Worm (Caenorhabditis elegans) whole organism, young adult: ENCODE data around the gene gpb-1.
A peak's percentile ranks its signal among the peaks of the same experiment; 100 is the strongest.

ENCODE experiments used
- B0019.2 ChIP-seq: fragments of 200-800 bp; sonication (Bioruptor generic); conservative IDR thresholded peaks from 2 replicates; pipeline ENCODE4 v1.3.6; 2022; ENCODE audit warnings: missing genetic modification reagents, missing genetic modification characterization, missing compliant biosample characterization
- B0336.3 ChIP-seq: fragments of 200-800 bp; sonication (Bioruptor generic); IDR thresholded peaks from 2 replicates; pipeline ENCODE4 v1.3.6; 2022; ENCODE audit warnings: missing genetic modification characterization, missing compliant biosample characterization
- C06A6.2 ChIP-seq: fragments of 200-800 bp; sonication (Bioruptor generic); conservative IDR thresholded peaks from 2 replicates; pipeline ENCODE4 v1.3.6; 2022; ENCODE audit warnings: missing genetic modification characterization, missing compliant biosample characterization
- C17E4.6 ChIP-seq: fragments of 200-800 bp; sonication (Bioruptor generic); IDR thresholded peaks from 2 replicates; pipeline ENCODE4 v1.3.6; 2022; ENCODE audit warnings: missing genetic modification reagents, missing genetic modification characterization, missing compliant biosample characterization
- F37B4.10 ChIP-seq: fragments of 200-800 bp; sonication (Bioruptor generic); IDR thresholded peaks from 2 replicates; pipeline ENCODE4 v1.3.6; 2022; ENCODE audit warnings: missing genetic modification characterization, missing compliant biosample characterization
- T07F8.4 ChIP-seq: sonication (generic microtip); optimal IDR thresholded peaks from 2 replicates; lab custom pipeline; 2016; ENCODE audit warnings: mild to moderate bottlenecking, missing genetic modification characterization, moderate library complexity, missing compliant biosample characterization
- T26A5.8 ChIP-seq: sonication (generic microtip); optimal IDR thresholded peaks from 2 replicates; lab custom pipeline; 2016; ENCODE audit warnings: missing genetic modification characterization, missing compliant biosample characterization
- Y53G8AR.9 ChIP-seq: fragments of 200-800 bp; sonication (Bioruptor generic); conservative IDR thresholded peaks from 2 replicates; pipeline ENCODE4 v1.3.6; 2022; ENCODE audit warnings: missing genetic modification reagents, missing genetic modification characterization, missing compliant biosample characterization
- Y56A3A.18 ChIP-seq: fragments of 200-800 bp; sonication (Bioruptor generic); IDR thresholded peaks from 2 replicates; pipeline ENCODE4 v1.3.6; 2022; ENCODE audit warnings: missing genetic modification reagents, missing genetic modification characterization, missing compliant biosample characterization
- Y67H2A.10 ChIP-seq: fragments of 200-800 bp; sonication (Bioruptor generic); conservative IDR thresholded peaks from 2 replicates; pipeline ENCODE4 v1.3.6; 2022; ENCODE audit warnings: missing genetic modification reagents, missing genetic modification characterization, missing compliant biosample characterization
- Y95B8A.8 ChIP-seq: fragments of 200-800 bp; sonication (Bioruptor generic); IDR thresholded peaks from 2 replicates; pipeline ENCODE4 v1.3.6; 2022; ENCODE audit warnings: missing genetic modification reagents, missing genetic modification characterization, missing compliant biosample characterization
- ZK185.1 ChIP-seq: sonication (generic microtip); optimal IDR thresholded peaks from 2 replicates; lab custom pipeline; 2016; ENCODE audit warnings: mild to moderate bottlenecking, missing genetic modification characterization, missing compliant biosample characterization; ENCODE audit not compliant: poor library complexity, severe bottlenecking
- ama-1 ChIP-seq, 3 experiments: fragments of 150-350 bp in 1 of 3; sonication (generic microtip) in 2 of 3; optimal IDR thresholded peaks; 2 replicates each; lab custom pipeline; 2014 to 2018; ENCODE audit warnings: missing biosample characterization in 2 of 3, missing genetic modification characterization in 2 of 3, missing genetic modification reagents in 2 of 3
- aptf-2 ChIP-seq: fragments of 200-800 bp; sonication (Bioruptor generic); conservative IDR thresholded peaks from 2 replicates; pipeline ENCODE4 v1.3.6; 2022; ENCODE audit warnings: missing genetic modification reagents, missing genetic modification characterization, missing compliant biosample characterization
- atf-7 ChIP-seq: sonication (generic microtip); optimal IDR thresholded peaks from 2 replicates; lab custom pipeline; 2017; ENCODE audit warnings: mild to moderate bottlenecking, missing genetic modification characterization, missing compliant biosample characterization
- attf-3 ChIP-seq: fragments of 200-800 bp; sonication (Bioruptor generic); conservative IDR thresholded peaks from 2 replicates; pipeline ENCODE4 v1.3.6; 2022; ENCODE audit warnings: missing genetic modification reagents, missing genetic modification characterization, missing compliant biosample characterization
- attf-5 ChIP-seq: fragments of 200-800 bp; sonication (Bioruptor generic); optimal IDR thresholded peaks from 2 replicates; lab custom pipeline; 2018; ENCODE audit warnings: mild to moderate bottlenecking, missing genetic modification characterization, missing compliant biosample characterization
- cebp-2 ChIP-seq: fragments of 200-800 bp; sonication (Bioruptor generic); IDR thresholded peaks from 2 replicates; pipeline ENCODE4 v1.3.6; 2022; ENCODE audit warnings: missing genetic modification characterization, missing compliant biosample characterization
- ceh-27 ChIP-seq: fragments of 200-800 bp; sonication (Bioruptor generic); optimal IDR thresholded peaks from 2 replicates; lab custom pipeline; 2018; ENCODE audit warnings: mild to moderate bottlenecking, missing genetic modification characterization, moderate library complexity, missing compliant biosample characterization
- ceh-58 ChIP-seq: fragments of 200-800 bp; sonication (Bioruptor generic); IDR thresholded peaks from 2 replicates; pipeline ENCODE4 v1.3.6; 2022; ENCODE audit warnings: missing genetic modification characterization, missing compliant biosample characterization
- ceh-79 ChIP-seq: sonication (generic microtip); optimal IDR thresholded peaks from 2 replicates; lab custom pipeline; 2017; ENCODE audit warnings: mild to moderate bottlenecking, missing genetic modification characterization, missing compliant biosample characterization
- chd-7 ChIP-seq: sonication (generic microtip); optimal IDR thresholded peaks from 2 replicates; lab custom pipeline; 2016; ENCODE audit warnings: mild to moderate bottlenecking, missing genetic modification characterization, moderate library complexity, missing compliant biosample characterization
- die-1 ChIP-seq: sonication (generic microtip); optimal IDR thresholded peaks from 2 replicates; lab custom pipeline; 2016; ENCODE audit warnings: missing genotype, mild to moderate bottlenecking, missing genetic modification characterization, missing compliant biosample characterization
- dpl-1 ChIP-seq: fragments of 150-350 bp; optimal IDR thresholded peaks from 2 replicates; lab custom pipeline; 2014; ENCODE audit warnings: missing biosample characterization, missing genetic modification reagents, missing genetic modification characterization
- egl-18 ChIP-seq: fragments of 200-800 bp; sonication (Bioruptor generic); IDR thresholded peaks from 2 replicates; pipeline ENCODE4 v1.3.6; 2022; ENCODE audit warnings: missing genetic modification reagents, missing genetic modification characterization, missing compliant biosample characterization
- ekl-4 ChIP-seq: fragments of 200-800 bp; sonication (Bioruptor generic); IDR thresholded peaks from 2 replicates; pipeline ENCODE4 v1.3.6; 2022; ENCODE audit warnings: missing genetic modification reagents, missing genetic modification characterization, missing compliant biosample characterization
- fkh-3 ChIP-seq: sonication (generic microtip); optimal IDR thresholded peaks from 2 replicates; lab custom pipeline; 2016; ENCODE audit warnings: mild to moderate bottlenecking, missing genetic modification characterization, missing compliant biosample characterization
- gei-17 ChIP-seq: fragments of 200-800 bp; sonication (Bioruptor generic); optimal IDR thresholded peaks from 2 replicates; lab custom pipeline; 2018; ENCODE audit warnings: mild to moderate bottlenecking, missing genetic modification characterization, missing compliant biosample characterization
- hsf-1 ChIP-seq: fragments of 200-800 bp; sonication (Bioruptor generic); IDR thresholded peaks from 2 replicates; pipeline ENCODE4 v1.3.6; 2022; ENCODE audit warnings: missing genetic modification reagents, missing genetic modification characterization, missing compliant biosample characterization
- lin-40 ChIP-seq: sonication (generic microtip); optimal IDR thresholded peaks from 2 replicates; lab custom pipeline; 2016; ENCODE audit warnings: missing genetic modification characterization, mild to moderate bottlenecking, missing compliant biosample characterization, missing genotype, missing genetic modification reagents
- lsy-27 ChIP-seq: sonication (generic microtip); optimal IDR thresholded peaks from 2 replicates; lab custom pipeline; 2017; ENCODE audit warnings: missing genetic modification characterization, mild to moderate bottlenecking, missing compliant biosample characterization, antibody characterized with exemption, missing genotype, borderline replicate concordance; ENCODE audit not compliant: insufficient read depth
- madf-3 ChIP-seq: fragments of 200-800 bp; sonication (Bioruptor generic); IDR thresholded peaks from 2 replicates; pipeline ENCODE4 v1.3.6; 2022; ENCODE audit warnings: missing genetic modification reagents, missing genetic modification characterization, missing compliant biosample characterization
- madf-6 ChIP-seq: fragments of 200-800 bp; sonication (Bioruptor generic); IDR thresholded peaks from 2 replicates; pipeline ENCODE4 v1.3.6; 2022; ENCODE audit warnings: missing genetic modification reagents, missing genetic modification characterization, missing compliant biosample characterization
- madf-8 ChIP-seq: fragments of 200-800 bp; sonication (Bioruptor generic); conservative IDR thresholded peaks from 2 replicates; pipeline ENCODE4 v1.3.6; 2022; ENCODE audit warnings: missing genetic modification reagents, missing genetic modification characterization, missing compliant biosample characterization
- mcd-1 ChIP-seq: fragments of 200-800 bp; sonication (Bioruptor generic); IDR thresholded peaks from 2 replicates; pipeline ENCODE4 v1.3.6; 2022; ENCODE audit warnings: missing genetic modification reagents, missing genetic modification characterization, missing compliant biosample characterization
- nhr-27 ChIP-seq: fragments of 200-800 bp; sonication (Bioruptor generic); optimal IDR thresholded peaks from 2 replicates; lab custom pipeline; 2018; ENCODE audit warnings: mild to moderate bottlenecking, missing genetic modification characterization, moderate library complexity, missing compliant biosample characterization
- nhr-80 ChIP-seq: sonication (generic microtip); optimal IDR thresholded peaks from 2 replicates; lab custom pipeline; 2016; ENCODE audit warnings: missing genetic modification characterization, missing compliant biosample characterization
- pha-4 ChIP-seq: fragments of 150-350 bp; sonication (generic microtip); optimal IDR thresholded peaks from 2 replicates; lab custom pipeline; 2014; ENCODE audit warnings: missing biosample characterization, missing genetic modification reagents, missing genetic modification characterization
- rec-8 ChIP-seq, 2 experiments: sonication (generic microtip); optimal IDR thresholded peaks; 2 replicates each; lab custom pipeline; 2016; ENCODE audit warnings: mild to moderate bottlenecking in 2 of 2, missing genetic modification characterization in 2 of 2, missing genetic modification reagents in 2 of 2, missing genotype in 2 of 2, missing biosample characterization in 1 of 2, missing compliant biosample characterization in 1 of 2, moderate library complexity in 1 of 2
- repo-1 ChIP-seq: sonication (generic microtip); optimal IDR thresholded peaks from 2 replicates; lab custom pipeline; 2017; ENCODE audit warnings: mild to moderate bottlenecking, missing genetic modification characterization, missing compliant biosample characterization
- rpc-1 ChIP-seq, 2 experiments: fragments of 150-350 bp in 1 of 2; sonication (generic microtip) in 1 of 2; optimal IDR thresholded peaks; 2 replicates each; lab custom pipeline; 2014 to 2018; ENCODE audit warnings: missing biosample characterization in 1 of 2, missing genetic modification characterization in 1 of 2, missing genetic modification reagents in 1 of 2, missing genotype in 1 of 2
- snpc-1.1 ChIP-seq: sonication (generic microtip); optimal IDR thresholded peaks from 2 replicates; lab custom pipeline; 2017; ENCODE audit warnings: missing genetic modification characterization, mild to moderate bottlenecking, missing compliant biosample characterization, antibody characterized with exemption, moderate library complexity, missing genotype, missing genetic modification reagents; ENCODE audit not compliant: insufficient read depth
- snpc-3.4 ChIP-seq: sonication (generic microtip); optimal IDR thresholded peaks from 2 replicates; lab custom pipeline; 2017; ENCODE audit warnings: missing genetic modification characterization, mild to moderate bottlenecking, missing compliant biosample characterization, antibody characterized with exemption, moderate library complexity, missing genotype, missing genetic modification reagents
- somi-1 ChIP-seq: fragments of 200-800 bp; sonication (Bioruptor generic); optimal IDR thresholded peaks from 2 replicates; lab custom pipeline; 2018; ENCODE audit warnings: mild to moderate bottlenecking, missing genetic modification characterization, missing compliant biosample characterization
- tbp1 ChIP-seq: fragments of 200-800 bp; sonication (Bioruptor generic); optimal IDR thresholded peaks from 2 replicates; lab custom pipeline; 2018; ENCODE audit warnings: mild to moderate bottlenecking, missing genetic modification characterization, missing compliant biosample characterization
- unc-130 ChIP-seq: sonication (generic microtip); optimal IDR thresholded peaks from 2 replicates; lab custom pipeline; 2016; ENCODE audit warnings: missing genetic modification reagents, missing genetic modification characterization, missing compliant biosample characterization
- zfh-2 ChIP-seq: fragments of 200-800 bp; sonication (Bioruptor generic); conservative IDR thresholded peaks from 2 replicates; pipeline ENCODE4 v1.3.6; 2022; ENCODE audit warnings: missing genetic modification reagents, missing genetic modification characterization, missing compliant biosample characterization
- ztf-22 ChIP-seq: fragments of 200-800 bp; sonication (Bioruptor generic); optimal IDR thresholded peaks from 2 replicates; lab custom pipeline; 2018; ENCODE audit warnings: mild to moderate bottlenecking, missing genetic modification characterization, moderate library complexity, missing compliant biosample characterization

The gpb-1 gene

ce11 chrII:11742320-11742719 lies 6.1 kb downstream of the gpb-1 start:
- TF ChIP-seq zfh-2 (GFP tag; lab: Robert Waterston, UW) (0 out of 2 replicates have a peak, but pooled peaks have one; percentile 23), attf-3 (GFP tag; lab: Robert Waterston, UW) (no peak), Y67H2A.10 (GFP tag; lab: Robert Waterston, UW) (no peak), nhr-27 (tag; lab: Kevin White, UChicago) (no peak), attf-5 (GFP tag; lab: Kevin White, UChicago) (no peak), Y95B8A.8 (no peak), somi-1 (GFP tag; lab: Kevin White, UChicago) (no peak), F37B4.10 (no peak), fkh-3 (tag; lab: Kevin White, UChicago) (no peak), egl-18 (GFP tag; lab: Robert Waterston, UW) (no peak), tbp1 (GFP tag; lab: Kevin White, UChicago) (no peak), madf-3 (GFP tag; lab: Robert Waterston, UW) (no peak), C17E4.6 (0 out of 2 replicates have a peak, but pooled peaks have one; percentile 15), unc-130 (GFP tag; lab: Kevin White, UChicago) (no peak), ZK185.1 (tag; lab: Kevin White, UChicago) (no peak), ceh-27 (no peak), B0019.2 (GFP tag; lab: Robert Waterston, UW) (no peak), C06A6.2 (no peak), ama-1 (optimal IDR thresholded peaks at IDR 0.05; lab: Kevin White, UChicago) (no peak), ama-1 (GFP tag; optimal IDR thresholded peaks at IDR 0.05; lab: Kevin White, UChicago) (no peak), rpc-1 (optimal IDR thresholded peaks at IDR 0.05; lab: Kevin White, UChicago) (no peak), rpc-1 (tag; optimal IDR thresholded peaks at IDR 0.05; lab: Kevin White, UChicago) (no peak), T26A5.8 (no peak), Y56A3A.18 (GFP tag; lab: Robert Waterston, UW) (no peak), snpc-3.4 (tag; lab: Kevin White, UChicago) (no peak), pha-4 (tag; lab: Kevin White, UChicago) (no peak), nhr-80 (tag; lab: Kevin White, UChicago) (no peak), chd-7 (tag; lab: Kevin White, UChicago) (no peak), mcd-1 (GFP tag; lab: Robert Waterston, UW) (0 out of 2 replicates have a peak, but pooled peaks have one; percentile 7), ekl-4 (GFP tag; lab: Robert Waterston, UW) (0 out of 2 replicates have a peak, but pooled peaks have one; percentile 7), lsy-27 (tag; lab: Kevin White, UChicago) (no peak), ceh-79 (tag; lab: Kevin White, UChicago) (peak; percentile 33), atf-7 (tag; lab: Kevin White, UChicago) (no peak), cebp-2 (peak; percentile 56; the same call in 1 of the 2 replicates), hsf-1 (GFP tag; lab: Robert Waterston, UW) (no peak), B0336.3 (GFP tag; lab: Robert Waterston, UW) (no peak), rec-8 (tag; optimal IDR thresholded peaks at IDR 0.05; lab: Kevin White, UChicago) (peak in 1 of 2 experiments; percentile 26), repo-1 (tag; lab: Kevin White, UChicago) (peak; percentile 11), Y53G8AR.9 (no peak), madf-8 (GFP tag; lab: Robert Waterston, UW) (no peak), dpl-1 (GFP tag; lab: Kevin White, UChicago) (no peak), aptf-2 (GFP tag; lab: Robert Waterston, UW) (no peak), madf-6 (GFP tag; lab: Robert Waterston, UW) (no peak), ztf-22 (GFP tag; lab: Kevin White, UChicago) (no peak), die-1 (tag; lab: Kevin White, UChicago) (no peak), ceh-58 (GFP tag; lab: Robert Waterston, UW) (no peak), lin-40 (tag; lab: Kevin White, UChicago) (no peak), snpc-1.1 (tag; lab: Kevin White, UChicago) (no peak), T07F8.4 (tag; lab: Kevin White, UChicago) (no peak), gei-17 (GFP tag; lab: Kevin White, UChicago) (no peak)
